Worm (Caenorhabditis elegans): ENCODE results near the gene srab-25.

- no peak for TF ChIP-seq unc-86 (tag; optimal IDR thresholded peaks at IDR 0.05)
- TF ChIP-seq ets-5 (GFP tag; IDR thresholded peaks at IDR 0.05) = no peak
- TF ChIP-seq nhr-28 (tag; optimal IDR thresholded peaks at IDR 0.05) = no peak
- no peak for TF ChIP-seq skn-1 (tag; optimal IDR thresholded peaks at IDR 0.05)
Observed at ce11 chrV:1708441-1708840, 32.5 kb downstream of the srab-25 start, which contains the start of gene srw-99.

All from whole organism, L1 larva.